Fruit fly (Drosophila melanogaster) whole organism, embryonic: Measurements from ENCODE around the gene Cngl.

Experiments
- Abd-B ChIP-seq: fragments of 200-800 bp; sonication (Bioruptor generic); optimal IDR thresholded peaks from 2 replicates; lab custom pipeline; 2018; ENCODE audit warnings: missing biosample characterization, mild to moderate bottlenecking, missing genetic modification characterization, moderate library complexity
- Asciz ChIP-seq: fragments of 200-800 bp; sonication (Bioruptor generic); optimal IDR thresholded peaks from 2 replicates; lab custom pipeline; 2017; ENCODE audit warnings: missing biosample characterization, mild to moderate bottlenecking, missing genetic modification characterization, missing genetic modification reagents
- Atf6 ChIP-seq: fragments of 200-800 bp; sonication (Bioruptor generic); IDR thresholded peaks from 2 replicates; pipeline ENCODE4 v1.3.6; 2022; ENCODE audit warnings: missing biosample characterization, missing genetic modification characterization
- C15 ChIP-seq: fragments of 200-800 bp; sonication (Bioruptor generic); IDR thresholded peaks from 3 replicates; pipeline ENCODE4 v1.3.6; 2022; ENCODE audit warnings: missing biosample characterization, missing genetic modification characterization
- CG10321 ChIP-seq: fragments of 200-800 bp; sonication (Bioruptor generic); IDR thresholded peaks from 2 replicates; pipeline ENCODE4 v1.3.6; 2022; ENCODE audit warnings: missing biosample characterization, missing genetic modification characterization
- CG11247 ChIP-seq: fragments of 200-800 bp; sonication (Bioruptor generic); IDR thresholded peaks from 2 replicates; pipeline ENCODE4 v1.3.6; 2022; ENCODE audit warnings: missing biosample characterization, missing genetic modification characterization
- CG11456 ChIP-seq: fragments of 200-800 bp; sonication (Bioruptor generic); IDR thresholded peaks from 3 replicates; pipeline ENCODE4 v1.3.6; 2022; ENCODE audit warnings: missing biosample characterization, missing genetic modification characterization
- CG12104 ChIP-seq: fragments of 200-800 bp; sonication (Bioruptor generic); optimal IDR thresholded peaks from 3 replicates; lab custom pipeline; 2016; ENCODE audit warnings: missing biosample characterization, missing genetic modification characterization
- CG12236 ChIP-seq: fragments of 200-800 bp; sonication (Bioruptor generic); optimal IDR thresholded peaks from 2 replicates; lab custom pipeline; 2016; ENCODE audit warnings: missing biosample characterization, missing genetic modification characterization
- CG12769 ChIP-seq: fragments of 200-800 bp; sonication (Bioruptor generic); optimal IDR thresholded peaks from 2 replicates; lab custom pipeline; 2019; ENCODE audit warnings: missing biosample characterization, mild to moderate bottlenecking, missing genetic modification characterization, moderate library complexity
- CG30403 ChIP-seq: fragments of 200-800 bp; sonication (Bioruptor generic); optimal IDR thresholded peaks from 3 replicates; lab custom pipeline; 2016; ENCODE audit warnings: missing biosample characterization, missing genetic modification characterization
- CG3065 ChIP-seq: fragments of 200-800 bp; sonication (Bioruptor generic); optimal IDR thresholded peaks from 2 replicates; lab custom pipeline; 2016; ENCODE audit warnings: missing biosample characterization, missing genetic modification characterization
- CG5180 ChIP-seq: fragments of 200-800 bp; sonication (Bioruptor generic); optimal IDR thresholded peaks from 3 replicates; lab custom pipeline; 2017; ENCODE audit warnings: missing biosample characterization, missing genetic modification characterization, mild to moderate bottlenecking, moderate library complexity, missing genetic modification reagents
- CG7357 ChIP-seq: fragments of 200-800 bp; sonication (Bioruptor generic); IDR thresholded peaks from 3 replicates; pipeline ENCODE4 v1.3.6; 2022; ENCODE audit warnings: missing biosample characterization, missing genetic modification characterization
- CG8290 ChIP-seq, 3 experiments: fragments of 200-800 bp; sonication (Bioruptor generic); optimal IDR thresholded peaks; 2 replicates each; lab custom pipeline; 2016 to 2019; ENCODE audit warnings: missing biosample characterization in 3 of 3, missing genetic modification characterization in 3 of 3, mild to moderate bottlenecking in 2 of 3, moderate library complexity in 1 of 3
- CG9727 ChIP-seq: fragments of 200-800 bp; sonication (Bioruptor generic); optimal IDR thresholded peaks from 3 replicates; lab custom pipeline; 2017; ENCODE audit warnings: missing biosample characterization, mild to moderate bottlenecking, missing genetic modification characterization
- CG9817 ChIP-seq: fragments of 200-800 bp; sonication (Bioruptor generic); optimal IDR thresholded peaks from 2 replicates; lab custom pipeline; 2018; ENCODE audit warnings: missing biosample characterization, mild to moderate bottlenecking, missing genetic modification characterization, moderate library complexity
- Chrac-16 ChIP-seq: fragments of 200-800 bp; sonication (Bioruptor generic); optimal IDR thresholded peaks from 3 replicates; lab custom pipeline; 2016; ENCODE audit warnings: missing biosample characterization, missing genetic modification characterization
- Hr3 ChIP-seq: fragments of 200-800 bp; sonication (Bioruptor generic); optimal IDR thresholded peaks from 3 replicates; lab custom pipeline; 2016; ENCODE audit warnings: missing biosample characterization, missing genetic modification characterization
- Hr51 ChIP-seq, 2 experiments: fragments of 200-800 bp; sonication (Bioruptor generic); optimal IDR thresholded peaks; 2 replicates in 1 of 2; 3 replicates in 1 of 2; lab custom pipeline; 2016 to 2018; ENCODE audit warnings: missing biosample characterization in 2 of 2, missing genetic modification characterization in 2 of 2, mild to moderate bottlenecking in 1 of 2, moderate library complexity in 1 of 2
- Hr78 ChIP-seq, 2 experiments: fragments of 200-800 bp in 1 of 2; fragments of >200 bp in 1 of 2; sonication (Bioruptor generic) in 1 of 2; optimal IDR thresholded peaks; 2 replicates each; lab custom pipeline; 2017 to 2019; ENCODE audit warnings: missing biosample characterization in 2 of 2, missing genetic modification characterization in 2 of 2, mild to moderate bottlenecking in 1 of 2, moderate library complexity in 1 of 2
- Kr ChIP-seq: fragments of 200-800 bp; sonication (Bioruptor generic); optimal IDR thresholded peaks from 2 replicates; lab custom pipeline; 2017; ENCODE audit warnings: missing biosample characterization, mild to moderate bottlenecking, missing genetic modification characterization
- Lhr ChIP-seq: fragments of 200-800 bp; sonication (Bioruptor generic); optimal IDR thresholded peaks from 3 replicates; lab custom pipeline; 2017; ENCODE audit warnings: mild to moderate bottlenecking, missing biosample characterization, missing genetic modification reagents, missing genetic modification characterization
- Mad ChIP-seq: fragments of 200-800 bp; sonication (Bioruptor generic); optimal IDR thresholded peaks from 2 replicates; lab custom pipeline; 2016; ENCODE audit warnings: missing biosample characterization, missing genetic modification characterization
- Nf-YA ChIP-seq: fragments of 200-800 bp; sonication (Bioruptor generic); IDR thresholded peaks from 2 replicates; pipeline ENCODE4 v1.3.6; 2022; ENCODE audit warnings: missing biosample characterization, missing genetic modification characterization
- Opbp ChIP-seq: fragments of 200-800 bp; sonication (Bioruptor generic); IDR thresholded peaks from 3 replicates; pipeline ENCODE4 v1.3.6; 2022; ENCODE audit warnings: missing biosample characterization, missing genetic modification characterization; ENCODE audit not compliant: partially characterized antibody
- ab ChIP-seq: fragments of 200-800 bp; sonication (Bioruptor generic); optimal IDR thresholded peaks from 2 replicates; lab custom pipeline; 2016; ENCODE audit warnings: missing biosample characterization, missing genetic modification characterization
- cato ChIP-seq: fragments of 200-800 bp; sonication (Bioruptor generic); optimal IDR thresholded peaks from 2 replicates; lab custom pipeline; 2016; ENCODE audit warnings: missing biosample characterization, missing genetic modification characterization, borderline replicate concordance
- caup ChIP-seq: fragments of 200-800 bp; sonication (Bioruptor generic); optimal IDR thresholded peaks from 3 replicates; lab custom pipeline; 2017; ENCODE audit warnings: missing biosample characterization, mild to moderate bottlenecking, missing genetic modification characterization, moderate library complexity; ENCODE audit not compliant: severe bottlenecking
- cg ChIP-seq: fragments of 200-800 bp; sonication (Bioruptor generic); optimal IDR thresholded peaks from 3 replicates; lab custom pipeline; 2019; ENCODE audit warnings: missing biosample characterization, mild to moderate bottlenecking, missing genetic modification characterization, moderate library complexity
- chinmo ChIP-seq: fragments of 200-800 bp; sonication (Bioruptor generic); IDR thresholded peaks from 4 replicates; pipeline ENCODE4 v1.3.6; 2022; ENCODE audit warnings: missing biosample characterization, missing genetic modification characterization; ENCODE audit not compliant: partially characterized antibody
- cwo ChIP-seq: fragments of 200-800 bp; sonication (Bioruptor generic); optimal IDR thresholded peaks from 3 replicates; lab custom pipeline; 2017; ENCODE audit warnings: missing biosample characterization, missing genetic modification characterization, mild to moderate bottlenecking, moderate library complexity, missing genetic modification reagents
- danr ChIP-seq: fragments of 200-800 bp; sonication (Bioruptor generic); IDR thresholded peaks from 2 replicates; pipeline ENCODE4 v1.3.6; 2022; ENCODE audit warnings: missing biosample characterization, missing genetic modification characterization
- dimm ChIP-seq: fragments of 200-800 bp; sonication (Bioruptor generic); IDR thresholded peaks from 2 replicates; pipeline ENCODE4 v1.3.6; 2022; ENCODE audit warnings: missing biosample characterization, missing genetic modification characterization
- dm ChIP-seq: fragments of 200-800 bp; sonication (Bioruptor generic); optimal IDR thresholded peaks from 3 replicates; lab custom pipeline; 2016; ENCODE audit warnings: missing biosample characterization, missing genetic modification characterization
- dmrt99B ChIP-seq: fragments of 200-800 bp; sonication (Bioruptor generic); optimal IDR thresholded peaks from 2 replicates; lab custom pipeline; 2018; ENCODE audit warnings: missing biosample characterization, mild to moderate bottlenecking, missing genetic modification characterization, moderate library complexity
- dpn ChIP-seq, 2 experiments: fragments of 200-800 bp; sonication (Bioruptor generic); optimal IDR thresholded peaks; 3 replicates each; lab custom pipeline; 2016; ENCODE audit warnings: missing biosample characterization in 2 of 2, missing genetic modification characterization in 2 of 2
- eyg ChIP-seq: fragments of 200-800 bp; sonication (Bioruptor generic); optimal IDR thresholded peaks from 3 replicates; lab custom pipeline; 2016; ENCODE audit warnings: missing biosample characterization, missing genetic modification characterization
- hkb ChIP-seq, 2 experiments: fragments of 200-800 bp in 1 of 2; fragments of >200 bp in 1 of 2; sonication (Bioruptor generic) in 1 of 2; IDR thresholded peaks in 1 of 2; optimal IDR thresholded peaks in 1 of 2; 2 replicates each; pipeline versions ENCODE4 v1.3.6 to Lab custom; 2017 to 2022; ENCODE audit warnings: missing biosample characterization in 1 of 2, missing genetic modification characterization in 1 of 2
- lilli ChIP-seq: fragments of 200-800 bp; sonication (Bioruptor generic); optimal IDR thresholded peaks from 3 replicates; lab custom pipeline; 2016; ENCODE audit warnings: missing biosample characterization, missing genetic modification characterization
- luna ChIP-seq: fragments of 200-800 bp; sonication (Bioruptor generic); optimal IDR thresholded peaks from 2 replicates; lab custom pipeline; 2016; ENCODE audit warnings: missing biosample characterization, missing genetic modification characterization
- pzg ChIP-seq: fragments of 200-800 bp; sonication (Bioruptor generic); optimal IDR thresholded peaks from 3 replicates; lab custom pipeline; 2018; ENCODE audit warnings: missing biosample characterization, mild to moderate bottlenecking, missing genetic modification characterization, moderate library complexity
- salm ChIP-seq: fragments of 200-800 bp; sonication (Bioruptor generic); optimal IDR thresholded peaks from 2 replicates; lab custom pipeline; 2018; ENCODE audit warnings: missing biosample characterization, mild to moderate bottlenecking, missing genetic modification characterization
- sr ChIP-seq: fragments of 200-800 bp; sonication (Bioruptor generic); IDR thresholded peaks from 3 replicates; pipeline ENCODE4 v1.3.6; 2022; ENCODE audit warnings: missing biosample characterization, missing genetic modification characterization
- tin ChIP-seq: fragments of 200-800 bp; sonication (Bioruptor generic); optimal IDR thresholded peaks from 3 replicates; lab custom pipeline; 2016; ENCODE audit warnings: missing biosample characterization, missing genetic modification characterization
- trh ChIP-seq: fragments of 200-800 bp; sonication (Bioruptor generic); optimal IDR thresholded peaks from 2 replicates; lab custom pipeline; 2016; ENCODE audit warnings: missing biosample characterization, missing genetic modification characterization
- zen2 ChIP-seq: fragments of 200-800 bp; sonication (Bioruptor generic); IDR thresholded peaks from 3 replicates; pipeline ENCODE4 v1.3.6; 2022; ENCODE audit warnings: missing biosample characterization, missing genetic modification characterization; ENCODE audit not compliant: partially characterized antibody

Cngl gene

DNA sequence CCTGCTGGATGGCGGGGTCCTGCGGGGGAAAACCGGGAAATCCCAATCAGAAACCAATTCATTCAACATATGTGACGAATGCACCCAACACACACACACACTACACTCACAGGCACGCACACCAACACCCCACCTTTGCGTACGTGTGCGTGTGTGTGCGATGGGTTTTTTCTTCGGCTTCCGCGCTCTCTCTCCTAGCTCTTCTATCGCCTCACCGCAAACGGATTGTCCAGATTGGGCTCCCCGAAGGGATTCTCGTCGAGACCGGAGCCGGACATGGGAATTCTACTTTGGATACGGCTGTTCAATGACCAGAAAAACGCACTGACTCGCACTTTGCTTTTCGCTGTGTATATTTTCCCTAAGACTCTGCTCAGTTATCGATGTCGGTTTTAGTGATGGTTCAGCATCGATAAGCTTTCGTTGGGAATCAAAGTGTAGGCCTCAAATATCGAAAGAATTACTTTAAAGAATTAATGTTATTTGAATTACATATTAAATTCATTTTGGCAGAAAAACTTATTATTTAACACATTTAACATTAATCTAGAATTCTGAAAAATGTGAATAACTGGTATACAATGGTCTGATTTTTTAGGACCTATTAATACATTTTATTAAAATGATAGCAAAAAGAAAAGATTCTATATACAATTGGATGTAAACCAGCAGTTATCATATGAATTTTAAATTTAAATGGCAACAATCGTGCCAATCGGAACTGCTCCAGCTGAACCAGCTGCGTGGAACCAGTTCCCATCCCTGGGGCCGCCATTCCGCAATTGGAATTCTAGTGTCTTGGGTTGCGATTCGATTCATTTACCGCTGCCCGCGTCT lies 8.7 kb upstream of the Cngl start, which contains the start of the genes Scamp and Ahcy (continued):
- TF ChIP-seq dm (no peak), luna (GFP tag; lab: Kevin White, UChicago) (no peak), Mad (no peak), CG12236 (no peak), CG10321 (GFP tag; lab: Robert Waterston, UW) (no peak), cato (GFP tag; lab: Kevin White, UChicago) (no peak), eyg (no peak), danr (GFP tag; lab: Robert Waterston, UW) (no peak), C15 (GFP tag; lab: Robert Waterston, UW) (no peak), lilli (GFP tag; lab: Kevin White, UChicago) (peak; percentile 38), hkb (optimal IDR thresholded peaks at IDR 0.05; lab: Kevin White, UChicago) (no peak), hkb (GFP tag; IDR thresholded peaks at IDR 0.05; lab: Robert Waterston, UW) (no peak), Hr51 (GFP tag; optimal IDR thresholded peaks at IDR 0.05; lab: Kevin White, UChicago) (peak in 1 of 2 experiments; percentile 11), caup (GFP tag; lab: Kevin White, UChicago) (no peak), cg (peak; percentile 93), Nf-YA (GFP tag; lab: Robert Waterston, UW) (no peak), trh (GFP tag; lab: Kevin White, UChicago) (no peak), chinmo (GFP tag; lab: Robert Waterston, UW) (0 out of 4 replicates have a peak, but pooled peaks have one; percentile 56), Opbp (peak; percentile 17; the same call in 1 of the 3 replicates), CG30403 (GFP tag; lab: Kevin White, UChicago) (peak; percentile 30), Lhr (GFP tag; lab: Kevin White, UChicago) (no peak), Hr78 (GFP tag; optimal IDR thresholded peaks at IDR 0.05; lab: Kevin White, UChicago) (no peak), Atf6 (GFP tag; lab: Robert Waterston, UW) (no peak), Hr3 (GFP tag; lab: Kevin White, UChicago) (no peak), CG9727 (GFP tag; lab: Kevin White, UChicago) (peak; percentile 48), CG11247 (no peak), tin (GFP tag; lab: Kevin White, UChicago) (no peak), Abd-B (GFP tag; lab: Kevin White, UChicago) (no peak), dimm (no peak), CG12769 (peak; percentile 15), CG9817 (no peak), CG11456 (no peak), pzg (GFP tag; lab: Kevin White, UChicago) (peak; percentile 26), CG5180 (GFP tag; lab: Kevin White, UChicago) (no peak), Kr (GFP tag; lab: Kevin White, UChicago) (no peak), ab (no peak), Chrac-16 (peak; percentile 2), salm (tag; lab: Kevin White, UChicago) (no peak), cwo (GFP tag; lab: Kevin White, UChicago) (no peak), Asciz (GFP tag; lab: Kevin White, UChicago) (no peak), CG3065 (no peak), zen2 (no peak), dmrt99B (no peak), CG7357 (GFP tag; lab: Robert Waterston, UW) (no peak), CG12104 (GFP tag; lab: Kevin White, UChicago) (no peak), CG8290 (GFP tag; optimal IDR thresholded peaks at IDR 0.05; lab: Kevin White, UChicago) (peak; percentile 18), CG8290 (tag; optimal IDR thresholded peaks at IDR 0.05; lab: Kevin White, UChicago) (no peak), sr (GFP tag; lab: Robert Waterston, UW) (no peak), dpn (GFP tag; optimal IDR thresholded peaks at IDR 0.05; lab: Kevin White, UChicago) (no peak)
